Worm (Caenorhabditis elegans) whole organism, L4/young adult: ENCODE results near the gene F59G1.4.

ENCODE experiments used
- W03F9.2 ChIP-seq: fragments of 150-350 bp; optimal IDR thresholded peaks from 2 replicates; lab custom pipeline; 2014; ENCODE audit warnings: missing biosample characterization, missing genetic modification characterization
- dao-5 ChIP-seq: sonication (generic microtip); optimal IDR thresholded peaks from 2 replicates; lab custom pipeline; 2016; ENCODE audit warnings: missing genotype, missing genetic modification characterization, moderate library complexity, missing compliant biosample characterization
- him-1 ChIP-seq: sonication (generic microtip); optimal IDR thresholded peaks from 2 replicates; lab custom pipeline; 2016; ENCODE audit warnings: missing genotype, missing genetic modification reagents, missing genetic modification characterization, missing compliant biosample characterization

ce11 chrII:5907482-5907881 is 11.5 kb downstream of the F59G1.4 start, which contains the start of gene vps-35:
- TF ChIP-seq him-1 (tag; lab: Kevin White, UChicago) (no peak), W03F9.2 (no peak), dao-5 (tag; lab: Kevin White, UChicago) (no peak)
